Fruit fly (Drosophila melanogaster): Measurements from ENCODE around the gene fiz.

fiz gene

dm6 chrX:14909051-14909450, 457 bp downstream of the fiz start:
- no peak for TF ChIP-seq fd85E (GFP tag; optimal IDR thresholded peaks at IDR 0.05)
- no peak for TF ChIP-seq Ets96B (tag; optimal IDR thresholded peaks at IDR 0.05)
- TF ChIP-seq Hr39 (GFP tag; optimal IDR thresholded peaks at IDR 0.05): peak; percentile 22
- TF ChIP-seq Eip78C (GFP tag): peak; percentile 57
- TF ChIP-seq Eip75B (GFP tag; optimal IDR thresholded peaks at IDR 0.05): no peak
- TF ChIP-seq CG34406 (GFP tag; optimal IDR thresholded peaks at IDR 0.05): no peak
- TF ChIP-seq CG6792 (GFP tag; optimal IDR thresholded peaks at IDR 0.05): no peak
- peak; percentile 21 for TF ChIP-seq CG32006 (GFP tag; optimal IDR thresholded peaks at IDR 0.05)
- TF ChIP-seq CG6854 (GFP tag; optimal IDR thresholded peaks at IDR 0.05): no peak
- TF ChIP-seq svp (GFP tag): peak; percentile 74
- TF ChIP-seq Met (GFP tag; optimal IDR thresholded peaks at IDR 0.05): peak; percentile 18
- TF ChIP-seq salr (GFP tag; optimal IDR thresholded peaks at IDR 0.05): no peak
- peak; percentile 13 for TF ChIP-seq esn (GFP tag; optimal IDR thresholded peaks at IDR 0.05)

DNA sequence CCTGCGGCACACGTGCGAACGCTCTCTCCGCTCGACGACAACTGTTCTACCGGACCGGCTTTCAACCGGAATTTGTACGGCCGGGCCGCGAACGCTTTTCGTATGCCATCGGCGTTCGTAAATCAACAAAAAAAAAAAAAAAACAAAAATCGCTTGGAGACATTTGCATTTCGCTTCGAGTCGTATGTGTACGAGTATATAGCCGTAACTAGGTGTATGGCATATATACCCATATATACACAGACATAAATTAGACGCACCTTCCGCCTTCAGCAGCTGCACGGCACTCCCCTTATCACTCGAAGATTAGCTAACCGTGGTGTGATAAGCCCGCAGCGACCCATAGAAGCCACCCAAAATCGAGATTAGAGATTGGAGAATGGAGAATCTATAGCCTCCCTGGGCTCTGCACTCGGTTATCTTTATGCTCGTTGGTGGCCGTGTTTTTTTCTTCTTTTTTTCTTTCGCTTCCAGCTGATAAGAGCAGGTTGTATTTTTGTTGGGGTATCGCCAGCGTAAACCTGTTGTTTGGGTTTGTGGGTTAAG, 3.9 kb downstream of the fiz start, which contains the start of gene CG9512:
Gene CG9512 (minus strand): TSS at position 51 of the 546 bp plus-strand sequence.
- no peak for TF ChIP-seq Gug (GFP tag; IDR thresholded peaks at IDR 0.05)
- no peak for TF ChIP-seq eg (GFP tag; IDR thresholded peaks at IDR 0.05)
- TF ChIP-seq fkh (GFP tag; optimal IDR thresholded peaks at IDR 0.05): peak; percentile 34
- no peak for TF ChIP-seq achi (GFP tag; optimal IDR thresholded peaks at IDR 0.05)
- no peak for TF ChIP-seq topi (GFP tag; optimal IDR thresholded peaks at IDR 0.05)
- peak; percentile 87 for TF ChIP-seq vri (GFP tag; optimal IDR thresholded peaks at IDR 0.05)
- TF ChIP-seq svp (GFP tag): peak; percentile 68
- no peak for TF ChIP-seq CG6808 (GFP tag; optimal IDR thresholded peaks at IDR 0.05)

DNA sequence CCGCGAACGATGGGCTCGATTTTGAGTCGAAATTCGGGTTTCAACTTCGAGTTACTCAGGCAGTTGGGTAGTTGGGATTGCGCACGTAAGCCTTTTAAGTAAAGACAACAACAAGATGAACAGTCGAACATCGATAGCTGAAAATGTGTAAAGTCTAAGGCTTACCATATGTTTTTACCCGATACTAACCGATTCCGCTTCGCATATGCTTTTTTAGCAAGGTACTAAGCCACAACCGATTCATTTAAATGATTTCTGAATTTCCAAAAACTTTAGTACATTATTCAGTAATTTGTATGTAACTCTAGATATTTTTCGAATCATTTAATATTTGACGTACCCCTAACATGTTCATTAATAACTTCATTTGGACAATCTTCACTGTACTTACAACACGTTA, 11.9 kb downstream of the fiz start:
- TF ChIP-seq spab (GFP tag; optimal IDR thresholded peaks at IDR 0.05) (no peak), fd85E (GFP tag; optimal IDR thresholded peaks at IDR 0.05) (peak; percentile 13), Eip78C (GFP tag) (peak; percentile 82), esn (GFP tag; optimal IDR thresholded peaks at IDR 0.05) (peak; percentile 81), Eip93F (GFP tag; optimal IDR thresholded peaks at IDR 0.05) (no peak), CG3919 (GFP tag; optimal IDR thresholded peaks at IDR 0.05) (peak; percentile 69), CG31627 (GFP tag; optimal IDR thresholded peaks at IDR 0.05) (peak; percentile 72), CG6808 (GFP tag; optimal IDR thresholded peaks at IDR 0.05) (peak; percentile 2), CG11294 (GFP tag; IDR thresholded peaks at IDR 0.05) (no peak; the same call in 1 of the 2 replicates), Sox14 (GFP tag; optimal IDR thresholded peaks at IDR 0.05) (peak; percentile 47), CG8119 (GFP tag; IDR thresholded peaks at IDR 0.05) (peak; percentile 77), Met (GFP tag; optimal IDR thresholded peaks at IDR 0.05) (peak; percentile 79), CG10669 (GFP tag; optimal IDR thresholded peaks at IDR 0.05) (peak; percentile 24), OdsH (GFP tag; optimal IDR thresholded peaks at IDR 0.05) (peak; percentile 76), fkh (GFP tag; optimal IDR thresholded peaks at IDR 0.05) (no peak), Hr4 (GFP tag; optimal IDR thresholded peaks at IDR 0.05) (peak; percentile 8), CG3032 (tag; optimal IDR thresholded peaks at IDR 0.05) (no peak), Gug (GFP tag; IDR thresholded peaks at IDR 0.05) (no peak), eg (GFP tag; IDR thresholded peaks at IDR 0.05) (peak; percentile 7; the same call in 1 of the 3 replicates), Ets21C (GFP tag; optimal IDR thresholded peaks at IDR 0.05) (peak; percentile 58), Blimp-1 (GFP tag; optimal IDR thresholded peaks at IDR 0.05) (peak; percentile 46), svp (GFP tag) (peak; percentile 75), salr (GFP tag; optimal IDR thresholded peaks at IDR 0.05) (no peak), CG11902 (GFP tag; optimal IDR thresholded peaks at IDR 0.05) (peak; percentile 76), CG4318 (GFP tag; optimal IDR thresholded peaks at IDR 0.05) (peak; percentile 46), CG6854 (GFP tag; optimal IDR thresholded peaks at IDR 0.05) (peak; percentile 20), cyc (GFP tag; optimal IDR thresholded peaks at IDR 0.05) (peak; percentile 74), CG6276 (GFP tag; optimal IDR thresholded peaks at IDR 0.05) (peak; percentile 62), CG11762 (GFP tag; optimal IDR thresholded peaks at IDR 0.05; ENCODE audit: insufficient read depth) (peak; percentile 55), topi (GFP tag; optimal IDR thresholded peaks at IDR 0.05) (peak; percentile 70), acj6 (GFP tag; optimal IDR thresholded peaks at IDR 0.05) (peak; percentile 65), CG9139 (GFP tag; optimal IDR thresholded peaks at IDR 0.05) (no peak), CG6792 (GFP tag; optimal IDR thresholded peaks at IDR 0.05) (peak; percentile 81), dsx (GFP tag; optimal IDR thresholded peaks at IDR 0.05; ENCODE audit: poor library complexity, severe bottlenecking) (no peak), CG15336 (GFP tag; IDR thresholded peaks at IDR 0.05) (peak; percentile 70), Sox102F (GFP tag; optimal IDR thresholded peaks at IDR 0.05) (peak; percentile 75), CG8632 (GFP tag; optimal IDR thresholded peaks at IDR 0.05) (peak; percentile 75), fd59A (GFP tag; optimal IDR thresholded peaks at IDR 0.05) (no peak), pdm3 (GFP tag; optimal IDR thresholded peaks at IDR 0.05) (peak; percentile 81)

All from whole organism, prepupa.